Worm (Caenorhabditis elegans): Measurements from ENCODE around the gene fbxa-142.

ce11 chrV:16162124-16162735 is 31.1 kb upstream of the fbxa-142 start, which contains the start of the genes str-109 and F10A3.11:
- TF ChIP-seq pes-1 (GFP tag; IDR thresholded peaks at IDR 0.05) (no peak), ama-1 (optimal IDR thresholded peaks at IDR 0.05) (no peak), ceh-36 (tag; optimal IDR thresholded peaks at IDR 0.05) (no peak)

All from whole organism, early embryonic.